Fruit fly (Drosophila melanogaster) whole organism, wandering third instar larva: ENCODE measurements around the gene CG4789.

Source experiments
- CG32264 ChIP-seq: fragments of 200-800 bp; sonication (Bioruptor generic); optimal IDR thresholded peaks from 2 replicates; lab custom pipeline; 2016; ENCODE audit warnings: missing biosample characterization, missing genetic modification characterization
- CG9705 ChIP-seq: fragments of 200-800 bp; sonication (Bioruptor generic); optimal IDR thresholded peaks from 2 replicates; lab custom pipeline; 2018; ENCODE audit warnings: missing biosample characterization, mild to moderate bottlenecking, missing genetic modification characterization
- CrebA ChIP-seq: fragments of 200-800 bp; sonication (Bioruptor generic); optimal IDR thresholded peaks from 2 replicates; lab custom pipeline; 2016; ENCODE audit warnings: missing biosample characterization, mild to moderate bottlenecking, missing genetic modification characterization, borderline replicate concordance
- Dif ChIP-seq: fragments of 200-275, 200-300 bp; sonication (Bioruptor generic); optimal IDR thresholded peaks from 2 replicates; lab custom pipeline; 2018; ENCODE audit warnings: missing biosample characterization, missing genetic modification characterization; ENCODE audit not compliant: partially characterized antibody
- GATAd ChIP-seq: sonication (Bioruptor generic); optimal IDR thresholded peaks from 2 replicates; lab custom pipeline; 2016; ENCODE audit warnings: missing biosample characterization, missing genetic modification characterization
- HLH106 ChIP-seq: fragments of 200-800 bp; optimal IDR thresholded peaks from 3 replicates; lab custom pipeline; 2019; ENCODE audit warnings: missing biosample characterization, mild to moderate bottlenecking, missing genetic modification characterization, moderate library complexity
- Hnf4 ChIP-seq: fragments of 200-800 bp; sonication (Bioruptor generic); optimal IDR thresholded peaks from 2 replicates; lab custom pipeline; 2016; ENCODE audit warnings: missing biosample characterization, mild to moderate bottlenecking, missing genetic modification characterization
- Hr78 ChIP-seq: fragments of >200 bp; optimal IDR thresholded peaks from 2 replicates; lab custom pipeline; 2017; ENCODE audit warnings: missing biosample characterization, missing genetic modification characterization
- Hr83 ChIP-seq: fragments of 200-300 bp; sonication (Bioruptor generic); optimal IDR thresholded peaks from 2 replicates; lab custom pipeline; 2016; ENCODE audit warnings: missing biosample characterization, mild to moderate bottlenecking, missing genetic modification characterization, moderate library complexity; ENCODE audit not compliant: poor library complexity, severe bottlenecking
- OdsH ChIP-seq: fragments of 200-800 bp; sonication (Bioruptor generic); optimal IDR thresholded peaks from 2 replicates; lab custom pipeline; 2016; ENCODE audit warnings: missing biosample characterization, mild to moderate bottlenecking, missing genetic modification characterization
- Rel ChIP-seq, 2 experiments: fragments of 200-800 bp; sonication (Bioruptor generic) in 1 of 2; optimal IDR thresholded peaks; 2 replicates in 1 of 2; 3 replicates in 1 of 2; lab custom pipeline; 2016 to 2019; ENCODE audit warnings: mild to moderate bottlenecking in 2 of 2, missing biosample characterization in 2 of 2, missing genetic modification characterization in 2 of 2, moderate library complexity in 1 of 2
- Sp1 ChIP-seq: fragments of 200-800 bp; sonication (Bioruptor generic); optimal IDR thresholded peaks from 3 replicates; lab custom pipeline; 2019; ENCODE audit warnings: missing biosample characterization, mild to moderate bottlenecking, missing genetic modification characterization, moderate library complexity
- Vsx2 ChIP-seq: fragments of 200-300, 225-300 bp; sonication (Bioruptor generic); optimal IDR thresholded peaks from 2 replicates; lab custom pipeline; 2018; ENCODE audit warnings: missing biosample characterization, missing genetic modification characterization; ENCODE audit not compliant: partially characterized antibody
- br ChIP-seq: fragments of 200-800 bp; sonication (Bioruptor generic); optimal IDR thresholded peaks from 2 replicates; lab custom pipeline; 2016; ENCODE audit warnings: missing biosample characterization, missing genetic modification characterization
- brk ChIP-seq: fragments of 200-800 bp; sonication (Bioruptor generic); optimal IDR thresholded peaks from 2 replicates; lab custom pipeline; 2016; ENCODE audit warnings: missing biosample characterization, mild to moderate bottlenecking, missing genetic modification characterization
- dl ChIP-seq, 2 experiments: fragments of 175-275, 200-275 bp in 1 of 2; fragments of 200-275 bp in 1 of 2; sonication (Bioruptor generic); optimal IDR thresholded peaks; lab custom pipeline; 2018; ENCODE audit warnings: mild to moderate bottlenecking in 2 of 2, missing biosample characterization in 2 of 2, missing genetic modification characterization in 2 of 2, moderate library complexity in 2 of 2; ENCODE audit not compliant: partially characterized antibody in 2 of 2, insufficient read depth in 1 of 2
- dmrt93B ChIP-seq: fragments of 200-800 bp; sonication (Bioruptor generic); optimal IDR thresholded peaks from 2 replicates; lab custom pipeline; 2018; ENCODE audit warnings: missing biosample characterization, mild to moderate bottlenecking, missing genetic modification characterization
- dsf ChIP-seq: sonication (Bioruptor generic); optimal IDR thresholded peaks from 2 replicates; lab custom pipeline; 2016; ENCODE audit warnings: missing biosample characterization, missing genetic modification characterization, borderline replicate concordance
- ey ChIP-seq: fragments of 200-800 bp; sonication (Bioruptor generic); optimal IDR thresholded peaks from 2 replicates; lab custom pipeline; 2016; ENCODE audit warnings: missing biosample characterization, missing genetic modification characterization
- foxo ChIP-seq, 2 experiments: fragments of 200-800 bp; sonication (Bioruptor generic); optimal IDR thresholded peaks; 2 replicates in 1 of 2; 3 replicates in 1 of 2; lab custom pipeline; 2016 to 2017; ENCODE audit warnings: missing biosample characterization in 2 of 2, missing genetic modification characterization in 2 of 2
- fru ChIP-seq: fragments of 200-800 bp; sonication (Bioruptor generic); optimal IDR thresholded peaks from 3 replicates; lab custom pipeline; 2016; ENCODE audit warnings: missing biosample characterization, mild to moderate bottlenecking, missing genetic modification characterization
- h ChIP-seq: fragments of 200-800 bp; sonication (Bioruptor generic); optimal IDR thresholded peaks from 3 replicates; lab custom pipeline; 2016; ENCODE audit warnings: missing biosample characterization, mild to moderate bottlenecking, missing genetic modification characterization
- psq ChIP-seq: fragments of 200-800 bp; sonication (Bioruptor generic); optimal IDR thresholded peaks from 3 replicates; lab custom pipeline; 2017; ENCODE audit warnings: missing biosample characterization, mild to moderate bottlenecking, missing genetic modification characterization, moderate library complexity
- rgr ChIP-seq: fragments of 200-800 bp; sonication (Bioruptor generic); optimal IDR thresholded peaks from 3 replicates; lab custom pipeline; 2016; ENCODE audit warnings: missing biosample characterization, mild to moderate bottlenecking, missing genetic modification characterization
- sage ChIP-seq: fragments of 200-800 bp; sonication (Bioruptor generic); optimal IDR thresholded peaks from 2 replicates; lab custom pipeline; 2016; ENCODE audit warnings: missing biosample characterization, mild to moderate bottlenecking, missing genetic modification characterization
- sv ChIP-seq: fragments of 200-800 bp; sonication (Bioruptor generic); optimal IDR thresholded peaks from 3 replicates; lab custom pipeline; 2016; ENCODE audit warnings: missing biosample characterization, missing genetic modification characterization
- tai ChIP-seq: sonication (Bioruptor generic); optimal IDR thresholded peaks from 2 replicates; lab custom pipeline; 2016; ENCODE audit warnings: missing biosample characterization, missing genetic modification characterization
- usp ChIP-seq: fragments of >200 bp; optimal IDR thresholded peaks from 2 replicates; lab custom pipeline; 2017; ENCODE audit warnings: missing biosample characterization, missing genetic modification characterization
- woc ChIP-seq: sonication (Bioruptor generic); optimal IDR thresholded peaks from 2 replicates; lab custom pipeline; 2016; ENCODE audit warnings: missing biosample characterization, mild to moderate bottlenecking, missing genetic modification characterization

CG4789 gene

dm6 chrX:16833097-16833496 is 32.4 kb downstream of the CG4789 start (continued):
- TF ChIP-seq dsf (GFP tag; lab: Kevin White, UChicago) = no peak
- no peak for TF ChIP-seq Hr83 (GFP tag; lab: Kevin White, UChicago)

- TF ChIP-seq psq (GFP tag; lab: Kevin White, UChicago) (peak; percentile 49), fru (peak; percentile 49), ey (GFP tag; lab: Kevin White, UChicago) (peak; percentile 23), sv (GFP tag; lab: Kevin White, UChicago) (no peak), h (peak; percentile 22), CrebA (GFP tag; lab: Kevin White, UChicago) (no peak), Hr78 (GFP tag; lab: Kevin White, UChicago) (no peak), HLH106 (tag; lab: Kevin White, UChicago) (peak; percentile 10), Sp1 (GFP tag; lab: Kevin White, UChicago) (peak; percentile 3), Hr83 (GFP tag; lab: Kevin White, UChicago) (no peak), br (GFP tag; lab: Kevin White, UChicago) (no peak), rgr (GFP tag; lab: Kevin White, UChicago) (peak; percentile 46), woc (peak; percentile 12), dsf (GFP tag; lab: Kevin White, UChicago) (no peak), usp (no peak), foxo (GFP tag; optimal IDR thresholded peaks at IDR 0.05; lab: Kevin White, UChicago) (peak in 1 of 2 experiments; percentile 50), OdsH (GFP tag; lab: Kevin White, UChicago) (peak; percentile 52)
These were observed 33.5 kb downstream of the CG4789 start for dm6 chrX:16834259-16834658.

- TF ChIP-seq dl (GFP tag; optimal IDR thresholded peaks at IDR 0.05; lab: Kevin White, UChicago; ENCODE audit: insufficient read depth in 1 of 2, partially characterized antibody in 2 of 2) (peak in 1 of 2 experiments; percentile 52), sage (GFP tag; lab: Kevin White, UChicago) (no peak), Dif (GFP tag; lab: Kevin White, UChicago) (peak; percentile 58), Hnf4 (GFP tag; lab: Kevin White, UChicago) (peak; percentile 13), Rel (GFP tag; optimal IDR thresholded peaks at IDR 0.05; lab: Kevin White, UChicago) (no peak), Rel (tag; optimal IDR thresholded peaks at IDR 0.05; lab: Kevin White, UChicago) (peak; percentile 39), Hr83 (GFP tag; lab: Kevin White, UChicago) (peak; percentile 6), Vsx2 (GFP tag; lab: Kevin White, UChicago) (no peak)
These were observed 34.6 kb downstream of the CG4789 start, which contains the start of the genes CG13004 and CG46306 for dm6 chrX:16835304-16835703. TSS of gene CG13004 (minus strand) at chrX:16835520. TSS of gene CG46306 (minus strand) at chrX:16835520.

- TF ChIP-seq woc = no peak
- peak; percentile 7 for TF ChIP-seq Hr83 (GFP tag; lab: Kevin White, UChicago)
- no peak for TF ChIP-seq dsf (GFP tag; lab: Kevin White, UChicago)
- TF ChIP-seq Dif (GFP tag; lab: Kevin White, UChicago) = peak; percentile 74
- TF ChIP-seq foxo (GFP tag; optimal IDR thresholded peaks at IDR 0.05; lab: Kevin White, UChicago) = no peak
- TF ChIP-seq Hr78 (GFP tag; lab: Kevin White, UChicago) = no peak
- TF ChIP-seq dmrt93B = no peak
- TF ChIP-seq CrebA (GFP tag; lab: Kevin White, UChicago) = no peak
- no peak for TF ChIP-seq brk (GFP tag; lab: Kevin White, UChicago)
- no peak for TF ChIP-seq Hnf4 (GFP tag; lab: Kevin White, UChicago)
- no peak for TF ChIP-seq CG9705
- no peak for TF ChIP-seq tai (GFP tag; lab: Kevin White, UChicago)
- no peak for TF ChIP-seq GATAd (GFP tag; lab: Kevin White, UChicago)
- peak; percentile 62 for TF ChIP-seq Vsx2 (GFP tag; lab: Kevin White, UChicago)
- TF ChIP-seq CG32264 (GFP tag; lab: Kevin White, UChicago) = no peak
- TF ChIP-seq Sp1 (GFP tag; lab: Kevin White, UChicago) = no peak
- no peak for TF ChIP-seq Rel (GFP tag; optimal IDR thresholded peaks at IDR 0.05; lab: Kevin White, UChicago)
- TF ChIP-seq Rel (tag; optimal IDR thresholded peaks at IDR 0.05; lab: Kevin White, UChicago) = peak; percentile 55
- TF ChIP-seq dl (GFP tag; optimal IDR thresholded peaks at IDR 0.05; lab: Kevin White, UChicago; ENCODE audit: insufficient read depth in 1 of 2, partially characterized antibody in 2 of 2) = peak in 1 of 2 experiments; percentile 82
These were observed 35.5 kb downstream of the CG4789 start for dm6 chrX:16836091-16836799.
